Worm (Caenorhabditis elegans) whole organism, L4 larva: ENCODE measurements around the gene Y67A10A.3.

ENCODE experiments used
- ceh-28 ChIP-seq: fragments of 150-350 bp; optimal IDR thresholded peaks from 2 replicates; lab custom pipeline; 2014; ENCODE audit warnings: missing biosample characterization, missing genetic modification reagents, missing genetic modification characterization
- daf-16 ChIP-seq, 3 experiments: sonication (generic microtip); optimal IDR thresholded peaks; 2 replicates each; lab custom pipeline; 2016 to 2017; ENCODE audit warnings: missing genetic modification characterization in 3 of 3, missing genetic modification reagents in 3 of 3, mild to moderate bottlenecking in 2 of 3, missing compliant biosample characterization in 2 of 3, missing biosample characterization in 1 of 3, moderate library complexity in 1 of 3
- fos-1 ChIP-seq: fragments of 150-350 bp; optimal IDR thresholded peaks from 2 replicates; lab custom pipeline; 2014; ENCODE audit warnings: missing biosample characterization, missing genetic modification characterization
- hlh-30 ChIP-seq: sonication (generic microtip); optimal IDR thresholded peaks from 2 replicates; lab custom pipeline; 2017; ENCODE audit warnings: antibody characterized with exemption, mild to moderate bottlenecking, missing genetic modification characterization, missing compliant biosample characterization; ENCODE audit not compliant: insufficient read depth
- pha-4 ChIP-seq, 2 experiments: fragments of 150-350 bp in 1 of 2; fragments of 200-800 bp in 1 of 2; sonication (Bioruptor generic) in 1 of 2; IDR thresholded peaks in 1 of 2; optimal IDR thresholded peaks in 1 of 2; 2 replicates each; pipeline versions ENCODE4 v1.3.6 to Lab custom; 2014 to 2022; ENCODE audit warnings: missing genetic modification characterization in 2 of 2, missing genetic modification reagents in 2 of 2, missing biosample characterization in 1 of 2, missing compliant biosample characterization in 1 of 2
- unc-62 ChIP-seq, 3 experiments: fragments of 150-350 bp in 1 of 3; sonication (generic microtip); optimal IDR thresholded peaks in 2 of 3; peaks in 1 of 3; 1 replicate in 1 of 3; 2 replicates in 2 of 3; lab custom pipeline; 2014 to 2017; ENCODE audit warnings: missing biosample characterization in 3 of 3, missing genetic modification characterization in 3 of 3, missing genetic modification reagents in 3 of 3, missing genotype in 1 of 3

The Y67A10A.3 gene

ce11 chrIV:14284920-14285319 is 49.3 kb downstream of the Y67A10A.3 start:
- TF ChIP-seq pha-4 (GFP tag; IDR thresholded peaks at IDR 0.05; lab: Robert Waterston, UW), result no peak
- TF ChIP-seq pha-4 (tag; optimal IDR thresholded peaks at IDR 0.05; lab: Kevin White, UChicago), result no peak
- TF ChIP-seq fos-1 (tag; lab: Kevin White, UChicago), result no peak
- TF ChIP-seq hlh-30 (tag; lab: Kevin White, UChicago), result no peak
- TF ChIP-seq unc-62 (GFP tag; optimal IDR thresholded peaks at IDR 0.05 in 1 of 2; lab: Kevin White, UChicago), result peak in 1 of 2 experiments; percentile 60
- TF ChIP-seq unc-62 (tag; optimal IDR thresholded peaks at IDR 0.05; lab: Kevin White, UChicago), result no peak
- no peak for TF ChIP-seq daf-16 (GFP tag; optimal IDR thresholded peaks at IDR 0.05; lab: Kevin White, UChicago)
- TF ChIP-seq daf-16 (tag; optimal IDR thresholded peaks at IDR 0.05; lab: Kevin White, UChicago), result no peak
- TF ChIP-seq ceh-28 (tag; lab: Kevin White, UChicago), result no peak
